Worm (Caenorhabditis elegans) whole organism, L1 larva: ENCODE measurements around the gene nhr-285.

Experiments used
- fkh-8 ChIP-seq: sonication (generic microtip); optimal IDR thresholded peaks from 2 replicates; lab custom pipeline; 2016; ENCODE audit warnings: mild to moderate bottlenecking, missing genetic modification characterization, missing compliant biosample characterization
- skn-1 ChIP-seq: fragments of 150-350 bp; optimal IDR thresholded peaks from 2 replicates; lab custom pipeline; 2014; ENCODE audit warnings: missing biosample characterization, missing genetic modification characterization
- tlp-1 ChIP-seq: fragments of 150-350 bp; optimal IDR thresholded peaks from 2 replicates; lab custom pipeline; 2014; ENCODE audit warnings: missing biosample characterization, missing genetic modification characterization
- unc-98 ChIP-seq: fragments of 200-800 bp; sonication (Bioruptor generic); IDR thresholded peaks from 2 replicates; pipeline ENCODE4 v1.3.6; 2022; ENCODE audit warnings: missing genetic modification characterization, missing compliant biosample characterization
- zip-4 ChIP-seq: fragments of 200-800 bp; sonication (Bioruptor generic); optimal IDR thresholded peaks from 2 replicates; lab custom pipeline; 2018; ENCODE audit warnings: mild to moderate bottlenecking, missing genetic modification characterization, moderate library complexity, missing compliant biosample characterization

- TF ChIP-seq unc-98 (GFP tag; lab: Robert Waterston, UW) (no peak), skn-1 (tag; lab: Kevin White, UChicago) (no peak), zip-4 (no peak), tlp-1 (tag; lab: Kevin White, UChicago) (no peak), fkh-8 (no peak)
These were observed at the start of gene nhr-285, which contains the start of gene irld-52 for ce11 chrV:15779128-15779729.
